In the genomic region with DNA sequence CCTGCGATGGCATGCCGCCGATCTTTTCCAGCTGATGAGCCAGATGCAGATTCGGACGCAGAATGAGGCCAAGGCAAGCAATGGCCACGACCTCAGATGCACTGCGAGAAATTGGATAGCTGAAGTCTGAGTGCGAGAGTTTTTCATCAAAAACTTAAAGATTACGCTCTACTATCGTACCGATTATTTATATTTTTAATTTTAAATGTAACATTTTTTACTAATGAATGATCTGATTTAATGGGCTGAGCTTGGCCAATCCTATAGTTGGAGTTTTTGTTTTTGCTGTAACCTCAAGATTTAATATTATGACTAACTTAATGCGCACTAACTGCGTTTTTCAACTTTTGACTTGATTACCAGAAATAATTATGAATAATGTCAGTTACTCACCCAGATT, we compare ENCODE assay signal across 4 fruit fly cellular contexts.
TF ChIP-seq lines count a peak whose summit lies in the region.

No protein-coding gene starts in this region.

- TF ChIP-seq CTCF in whole organism, embryonic (GFP tag; optimal IDR thresholded peaks at IDR 0.05; lab: Kevin White, UChicago) = no peak

TF ChIP-seq in whole organism, embryonic, 481 proteins besides CTCF, POLR2A, EP300 and RAD21 (continues in another document):
- TF ChIP-seq salm (tag; optimal IDR thresholded peaks at IDR 0.05; lab: Kevin White, UChicago) (no peak), CG30403 (GFP tag; optimal IDR thresholded peaks at IDR 0.05; lab: Kevin White, UChicago) (peak; percentile 7), CG9817 (tag; optimal IDR thresholded peaks at IDR 0.05; lab: Kevin White, UChicago) (no peak), CG11456 (GFP tag; IDR thresholded peaks at IDR 0.05; lab: Robert Waterston, UW) (no peak), NK7.1 (GFP tag; optimal IDR thresholded peaks at IDR 0.05; lab: Kevin White, UChicago) (no peak), Dp (GFP tag; optimal IDR thresholded peaks at IDR 0.05; lab: Kevin White, UChicago) (no peak), klu (GFP tag; IDR thresholded peaks at IDR 0.05; lab: Robert Waterston, UW) (no peak), wdn (GFP tag; IDR thresholded peaks at IDR 0.05; lab: Robert Waterston, UW) (no peak), shn (GFP tag; optimal IDR thresholded peaks at IDR 0.05; lab: Kevin White, UChicago) (no peak), gce (GFP tag; IDR thresholded peaks at IDR 0.05; lab: Robert Waterston, UW) (no peak), gem (tag; optimal IDR thresholded peaks at IDR 0.05; lab: Kevin White, UChicago) (peak; percentile 7), ERR (GFP tag; optimal IDR thresholded peaks at IDR 0.05; lab: Kevin White, UChicago) (no peak), Fer2 (tag; optimal IDR thresholded peaks at IDR 0.05; lab: Kevin White, UChicago) (no peak), CG11504 (tag; optimal IDR thresholded peaks at IDR 0.05; lab: Kevin White, UChicago) (peak; percentile 7), CG15073 (GFP tag; optimal IDR thresholded peaks at IDR 0.05; lab: Kevin White, UChicago) (no peak), odd (GFP tag; optimal IDR thresholded peaks at IDR 0.05; lab: Kevin White, UChicago) (no peak), HmgZ (tag; optimal IDR thresholded peaks at IDR 0.05; lab: Kevin White, UChicago) (no peak), CG31388 (GFP tag; optimal IDR thresholded peaks at IDR 0.05; lab: Kevin White, UChicago) (no peak), CG8290 (GFP tag; optimal IDR thresholded peaks at IDR 0.05; lab: Kevin White, UChicago) (no peak), CG8290 (tag; optimal IDR thresholded peaks at IDR 0.05; lab: Kevin White, UChicago) (no peak), grau (tag; optimal IDR thresholded peaks at IDR 0.05; lab: Kevin White, UChicago) (no peak), hkb (optimal IDR thresholded peaks at IDR 0.05; lab: Kevin White, UChicago) (no peak), hkb (GFP tag; IDR thresholded peaks at IDR 0.05; lab: Robert Waterston, UW) (0 out of 2 replicates have a peak, but pooled peaks have one; percentile 19)

TF ChIP-seq in whole organism, prepupa, 60 proteins besides CTCF, POLR2A, EP300 and RAD21 (continues in another document):
- TF ChIP-seq CG9139 (GFP tag; optimal IDR thresholded peaks at IDR 0.05; lab: Kevin White, UChicago) (no peak), CG6854 (GFP tag; optimal IDR thresholded peaks at IDR 0.05; lab: Kevin White, UChicago) (no peak), CG8632 (GFP tag; optimal IDR thresholded peaks at IDR 0.05; lab: Kevin White, UChicago) (peak; percentile 46), spab (GFP tag; optimal IDR thresholded peaks at IDR 0.05; lab: Kevin White, UChicago) (peak; percentile 29), CG6163 (GFP tag; IDR thresholded peaks at IDR 0.05; lab: Robert Waterston, UW) (peak; percentile 62), Hr4 (GFP tag; optimal IDR thresholded peaks at IDR 0.05; lab: Kevin White, UChicago) (peak; percentile 34), CG8119 (GFP tag; IDR thresholded peaks at IDR 0.05; lab: Robert Waterston, UW) (0 out of 3 replicates have a peak, but pooled peaks have one; percentile 15), CG31627 (GFP tag; optimal IDR thresholded peaks at IDR 0.05; lab: Kevin White, UChicago) (peak; percentile 56), Hr39 (GFP tag; optimal IDR thresholded peaks at IDR 0.05; lab: Kevin White, UChicago) (peak; percentile 53), CG4318 (GFP tag; optimal IDR thresholded peaks at IDR 0.05; lab: Kevin White, UChicago) (peak; percentile 21), ss (GFP tag; optimal IDR thresholded peaks at IDR 0.05; lab: Kevin White, UChicago) (peak in 1 of 2 experiments; percentile 43), Lpt (GFP tag; optimal IDR thresholded peaks at IDR 0.05; lab: Kevin White, UChicago) (peak; percentile 17), CG11294 (GFP tag; IDR thresholded peaks at IDR 0.05; lab: Robert Waterston, UW) (no peak), Eip75B (GFP tag; optimal IDR thresholded peaks at IDR 0.05; lab: Kevin White, UChicago) (peak; percentile 71), vri (GFP tag; optimal IDR thresholded peaks at IDR 0.05; lab: Kevin White, UChicago) (no peak), Met (GFP tag; optimal IDR thresholded peaks at IDR 0.05; lab: Kevin White, UChicago) (peak; percentile 75), cyc (GFP tag; optimal IDR thresholded peaks at IDR 0.05; lab: Kevin White, UChicago) (peak; percentile 62), fkh (GFP tag; optimal IDR thresholded peaks at IDR 0.05; lab: Kevin White, UChicago) (no peak), topi (GFP tag; optimal IDR thresholded peaks at IDR 0.05; lab: Kevin White, UChicago) (peak; percentile 75), CG6808 (GFP tag; optimal IDR thresholded peaks at IDR 0.05; lab: Kevin White, UChicago) (peak; percentile 38), CG6276 (GFP tag; optimal IDR thresholded peaks at IDR 0.05; lab: Kevin White, UChicago) (no peak), svp (GFP tag; lab: Kevin White, UChicago) (peak; percentile 89)

TF ChIP-seq in whole organism, pupa, 21 proteins besides CTCF, POLR2A, EP300 and RAD21:
- 0 out of 3 replicates have a peak, but pooled peaks have one; percentile 31 for TF ChIP-seq fd96Ca (GFP tag; IDR thresholded peaks at IDR 0.05; lab: Robert Waterston, UW)
- TF ChIP-seq D1 (tag; optimal IDR thresholded peaks at IDR 0.05; lab: Kevin White, UChicago) = no peak
- TF ChIP-seq Pif1A (GFP tag; optimal IDR thresholded peaks at IDR 0.05; lab: Kevin White, UChicago) = peak; percentile 31
- TF ChIP-seq Pif1B (GFP tag; optimal IDR thresholded peaks at IDR 0.05; lab: Kevin White, UChicago) = peak; percentile 2
- peak; percentile 59 for TF ChIP-seq CG8159 (tag; optimal IDR thresholded peaks at IDR 0.05; lab: Kevin White, UChicago)
- TF ChIP-seq CG14655 (GFP tag; optimal IDR thresholded peaks at IDR 0.05; lab: Kevin White, UChicago) = peak; percentile 34
- no peak for TF ChIP-seq Ets98B (GFP tag; IDR thresholded peaks at IDR 0.05; lab: Robert Waterston, UW)
- TF ChIP-seq CG13204 (GFP tag; optimal IDR thresholded peaks at IDR 0.05; lab: Kevin White, UChicago) = no peak
- TF ChIP-seq CG10348 (GFP tag; IDR thresholded peaks at IDR 0.05; lab: Robert Waterston, UW) = no peak
- TF ChIP-seq CG8301 (tag; optimal IDR thresholded peaks at IDR 0.05; lab: Kevin White, UChicago) = peak; percentile 14
- peak; percentile 29; the same call in 1 of the 3 replicates for TF ChIP-seq CG4496 (GFP tag; IDR thresholded peaks at IDR 0.05; lab: Robert Waterston, UW)
- TF ChIP-seq CG12605 (GFP tag; IDR thresholded peaks at IDR 0.05; lab: Robert Waterston, UW) = no peak
- no peak for TF ChIP-seq gl (tag; optimal IDR thresholded peaks at IDR 0.05; lab: Kevin White, UChicago)
- peak; percentile 3 for TF ChIP-seq CG9948 (tag; optimal IDR thresholded peaks at IDR 0.05; lab: Kevin White, UChicago)
- TF ChIP-seq CG32121 (GFP tag; IDR thresholded peaks at IDR 0.05; lab: Robert Waterston, UW) = no peak
- TF ChIP-seq CG17806 (tag; optimal IDR thresholded peaks at IDR 0.05; lab: Kevin White, UChicago) = peak; percentile 12
- TF ChIP-seq EcR (GFP tag; optimal IDR thresholded peaks at IDR 0.05; lab: Kevin White, UChicago) = no peak
- peak; percentile 50 for TF ChIP-seq CG15710 (tag; optimal IDR thresholded peaks at IDR 0.05; lab: Kevin White, UChicago)
- no peak for TF ChIP-seq rn (GFP tag; IDR thresholded peaks at IDR 0.05; lab: Robert Waterston, UW)
- TF ChIP-seq Snoo (tag; optimal IDR thresholded peaks at IDR 0.05; lab: Kevin White, UChicago) = peak; percentile 71
- TF ChIP-seq CG34367 (tag; optimal IDR thresholded peaks at IDR 0.05; lab: Kevin White, UChicago) = peak; percentile 12

TF ChIP-seq in whole organism, wandering third instar larva, 38 proteins besides CTCF, POLR2A, EP300 and RAD21:
- TF ChIP-seq woc (GFP tag; optimal IDR thresholded peaks at IDR 0.05; lab: Kevin White, UChicago) (peak; percentile 8), br (GFP tag; optimal IDR thresholded peaks at IDR 0.05; lab: Kevin White, UChicago) (peak; percentile 15), Dfd (GFP tag; optimal IDR thresholded peaks at IDR 0.05; lab: Kevin White, UChicago) (no peak), Hr78 (GFP tag; optimal IDR thresholded peaks at IDR 0.05; lab: Kevin White, UChicago) (no peak), foxo (GFP tag; optimal IDR thresholded peaks at IDR 0.05; lab: Kevin White, UChicago) (peak in 1 of 2 experiments; percentile 53), N (GFP tag; optimal IDR thresholded peaks at IDR 0.05; lab: Kevin White, UChicago) (no peak), OdsH (GFP tag; optimal IDR thresholded peaks at IDR 0.05; lab: Kevin White, UChicago) (no peak), dmrt93B (GFP tag; optimal IDR thresholded peaks at IDR 0.05; lab: Kevin White, UChicago) (peak; percentile 43), HLH106 (tag; optimal IDR thresholded peaks at IDR 0.05; lab: Kevin White, UChicago) (peak; percentile 53), Sp1 (GFP tag; optimal IDR thresholded peaks at IDR 0.05; lab: Kevin White, UChicago) (peak; percentile 38), Hr83 (GFP tag; optimal IDR thresholded peaks at IDR 0.05; lab: Kevin White, UChicago; ENCODE audit: poor library complexity, severe bottlenecking) (no peak), sv (GFP tag; optimal IDR thresholded peaks at IDR 0.05; lab: Kevin White, UChicago) (no peak), fru (GFP tag; optimal IDR thresholded peaks at IDR 0.05; lab: Kevin White, UChicago) (peak; percentile 41), Myc (optimal IDR thresholded peaks at IDR 0.05; lab: Kevin White, UChicago) (no peak), sage (GFP tag; optimal IDR thresholded peaks at IDR 0.05; lab: Kevin White, UChicago) (peak; percentile 16)
